Worm (Caenorhabditis elegans) whole organism, L1 larva: ENCODE data around the gene C06A1.7.

Source experiments
- C16A3.4 ChIP-seq: fragments of 150-350 bp; optimal IDR thresholded peaks from 2 replicates; lab custom pipeline; 2014; ENCODE audit warnings: missing biosample characterization, missing genetic modification characterization
- ama-1 ChIP-seq: fragments of 150-350 bp; optimal IDR thresholded peaks from 2 replicates; lab custom pipeline; 2014
- ces-1 ChIP-seq: fragments of 150-350 bp; optimal IDR thresholded peaks from 2 replicates; lab custom pipeline; 2014; ENCODE audit warnings: missing biosample characterization, missing genetic modification reagents, missing genetic modification characterization
- elt-3 ChIP-seq, 6 experiments: fragments of 150-350 bp in 1 of 6; sonication (generic microtip); optimal IDR thresholded peaks; 2 replicates each; lab custom pipeline; 2017 to 2018; ENCODE audit warnings: missing biosample characterization in 6 of 6, missing genetic modification characterization in 6 of 6, inconsistent platforms in 1 of 6
- lin-39 ChIP-seq: fragments of 150-350 bp; optimal IDR thresholded peaks from 2 replicates; lab custom pipeline; 2014; ENCODE audit warnings: missing biosample characterization, missing genetic modification reagents, missing genetic modification characterization
- nhr-84 ChIP-seq: sonication (generic microtip); optimal IDR thresholded peaks from 2 replicates; lab custom pipeline; 2017; ENCODE audit warnings: missing biosample characterization, missing genetic modification characterization
- swsn-7 ChIP-seq: sonication (generic microtip); optimal IDR thresholded peaks from 2 replicates; lab custom pipeline; 2016; ENCODE audit warnings: missing genetic modification characterization, missing compliant biosample characterization
- zip-4 ChIP-seq: fragments of 200-800 bp; sonication (Bioruptor generic); optimal IDR thresholded peaks from 2 replicates; lab custom pipeline; 2018; ENCODE audit warnings: mild to moderate bottlenecking, missing genetic modification characterization, moderate library complexity, missing compliant biosample characterization

DNA sequence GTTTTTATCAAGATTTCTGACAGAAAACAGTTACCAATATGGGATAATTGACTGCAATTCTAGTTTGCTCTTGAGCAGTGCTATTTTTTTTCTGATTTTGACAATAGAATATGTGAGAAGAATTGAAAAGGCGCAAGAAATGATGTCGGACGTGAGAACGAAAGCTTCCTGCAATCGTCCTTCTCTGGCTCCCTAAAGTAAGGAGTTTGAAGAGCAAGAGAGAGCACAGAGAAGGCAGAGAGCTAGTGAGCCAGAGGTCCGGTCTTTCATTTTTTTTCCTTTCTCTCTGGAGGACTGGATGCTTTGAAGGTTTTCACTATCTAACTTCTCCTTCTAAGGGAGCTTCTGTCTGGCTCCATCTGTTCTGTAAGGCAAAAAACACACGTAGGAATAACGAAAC lies 14.5 kb upstream of the C06A1.7 start:
- TF ChIP-seq C16A3.4 (tag; lab: Kevin White, UChicago) (no peak), zip-4 (GFP tag; lab: Kevin White, UChicago) (no peak), swsn-7 (tag; lab: Kevin White, UChicago) (no peak), lin-39 (tag; lab: Kevin White, UChicago) (no peak), elt-3 (tag; optimal IDR thresholded peaks at IDR 0.05; lab: Kevin White, UChicago) (no peak), ama-1 (lab: Kevin White, UChicago) (peak; percentile 21), nhr-84 (tag; lab: Kevin White, UChicago) (no peak), ces-1 (GFP tag; lab: Kevin White, UChicago) (no peak)
